Fruit fly (Drosophila melanogaster) whole organism, embryonic: ENCODE data around the gene Hacd1.

Experiments used
- Antp ChIP-seq: fragments of 200-800 bp; sonication (Bioruptor generic); optimal IDR thresholded peaks from 3 replicates; lab custom pipeline; 2016; ENCODE audit warnings: missing biosample characterization, missing genetic modification characterization
- Asciz ChIP-seq: fragments of 200-800 bp; sonication (Bioruptor generic); optimal IDR thresholded peaks from 2 replicates; lab custom pipeline; 2017; ENCODE audit warnings: missing biosample characterization, mild to moderate bottlenecking, missing genetic modification characterization, missing genetic modification reagents
- Atf-2 ChIP-seq: fragments of 200-800 bp; sonication (Bioruptor generic); optimal IDR thresholded peaks from 2 replicates; lab custom pipeline; 2016; ENCODE audit warnings: missing biosample characterization, missing genetic modification characterization
- Bgb ChIP-seq: fragments of 200-800 bp; sonication (Bioruptor generic); IDR thresholded peaks from 2 replicates; pipeline ENCODE4 v1.3.6; 2022; ENCODE audit warnings: missing biosample characterization, missing genetic modification characterization; ENCODE audit not compliant: partially characterized antibody
- CG11247 ChIP-seq: fragments of 200-800 bp; sonication (Bioruptor generic); IDR thresholded peaks from 2 replicates; pipeline ENCODE4 v1.3.6; 2022; ENCODE audit warnings: missing biosample characterization, missing genetic modification characterization
- CG11695 ChIP-seq: fragments of 200-800 bp; sonication (Bioruptor generic); IDR thresholded peaks from 3 replicates; pipeline ENCODE4 v1.3.6; 2022; ENCODE audit warnings: missing biosample characterization, missing genetic modification characterization
- CG12104 ChIP-seq: fragments of 200-800 bp; sonication (Bioruptor generic); optimal IDR thresholded peaks from 3 replicates; lab custom pipeline; 2016; ENCODE audit warnings: missing biosample characterization, missing genetic modification characterization
- CG13296 ChIP-seq: fragments of 200-800 bp; sonication (Bioruptor generic); optimal IDR thresholded peaks from 3 replicates; lab custom pipeline; 2018; ENCODE audit warnings: missing biosample characterization, mild to moderate bottlenecking, missing genetic modification characterization
- CG13624 ChIP-seq: fragments of 200-800 bp; sonication (Bioruptor generic); optimal IDR thresholded peaks from 2 replicates; lab custom pipeline; 2016; ENCODE audit warnings: missing biosample characterization, missing genetic modification characterization
- CG15601 ChIP-seq: fragments of 200-800 bp; sonication (Bioruptor generic); optimal IDR thresholded peaks from 3 replicates; lab custom pipeline; 2019; ENCODE audit warnings: missing biosample characterization, mild to moderate bottlenecking, missing genetic modification characterization, moderate library complexity
- CG16815 ChIP-seq: fragments of 200-800 bp; sonication (Bioruptor generic); optimal IDR thresholded peaks from 3 replicates; lab custom pipeline; 2017; ENCODE audit warnings: missing biosample characterization, mild to moderate bottlenecking, missing genetic modification characterization
- CG18619 ChIP-seq: fragments of 200-800 bp; sonication (Bioruptor generic); optimal IDR thresholded peaks from 3 replicates; lab custom pipeline; 2017; ENCODE audit warnings: missing biosample characterization, mild to moderate bottlenecking, missing genetic modification characterization
- CG30431 ChIP-seq: fragments of 200-800 bp; sonication (Bioruptor generic); optimal IDR thresholded peaks from 2 replicates; lab custom pipeline; 2017; ENCODE audit warnings: missing biosample characterization, missing genetic modification characterization
- CG4617 ChIP-seq: fragments of 200-800 bp; sonication (Bioruptor generic); optimal IDR thresholded peaks from 3 replicates; lab custom pipeline; 2016; ENCODE audit warnings: missing biosample characterization, missing genetic modification characterization, borderline replicate concordance
- CG5953 ChIP-seq: fragments of 200-800 bp; sonication (Bioruptor generic); IDR thresholded peaks from 2 replicates; pipeline ENCODE4 v1.3.6; 2022; ENCODE audit warnings: missing biosample characterization, missing genetic modification characterization
- CG6272 ChIP-seq: fragments of 200-800 bp; sonication (Bioruptor generic); IDR thresholded peaks from 2 replicates; pipeline ENCODE4 v1.3.6; 2022; ENCODE audit warnings: missing biosample characterization, missing genetic modification characterization
- CG6683 ChIP-seq: fragments of 200-800 bp; sonication (Bioruptor generic); optimal IDR thresholded peaks from 2 replicates; lab custom pipeline; 2017; ENCODE audit warnings: missing biosample characterization, mild to moderate bottlenecking, missing genetic modification characterization, missing genetic modification reagents
- CG7556 ChIP-seq: fragments of 200-800 bp; sonication (Bioruptor generic); optimal IDR thresholded peaks from 2 replicates; lab custom pipeline; 2017; ENCODE audit warnings: missing biosample characterization, mild to moderate bottlenecking, missing genetic modification characterization
- CG9727 ChIP-seq: fragments of 200-800 bp; sonication (Bioruptor generic); optimal IDR thresholded peaks from 3 replicates; lab custom pipeline; 2017; ENCODE audit warnings: missing biosample characterization, mild to moderate bottlenecking, missing genetic modification characterization
- CG9817 ChIP-seq: fragments of 200-800 bp; sonication (Bioruptor generic); optimal IDR thresholded peaks from 2 replicates; lab custom pipeline; 2018; ENCODE audit warnings: missing biosample characterization, mild to moderate bottlenecking, missing genetic modification characterization, moderate library complexity
- Dip2 ChIP-seq: fragments of 200-800 bp; sonication (Bioruptor generic); IDR thresholded peaks from 2 replicates; pipeline ENCODE4 v1.3.6; 2022; ENCODE audit warnings: missing biosample characterization, missing genetic modification characterization
- Fer3 ChIP-seq: fragments of 200-800 bp; sonication (Bioruptor generic); optimal IDR thresholded peaks from 2 replicates; lab custom pipeline; 2018; ENCODE audit warnings: missing biosample characterization, mild to moderate bottlenecking, missing genetic modification characterization, moderate library complexity
- Hand ChIP-seq: fragments of 200-800 bp; sonication (Bioruptor generic); optimal IDR thresholded peaks from 2 replicates; lab custom pipeline; 2017; ENCODE audit warnings: mild to moderate bottlenecking, missing biosample characterization, missing genetic modification reagents, missing genetic modification characterization
- Hr3 ChIP-seq: fragments of 200-800 bp; sonication (Bioruptor generic); optimal IDR thresholded peaks from 3 replicates; lab custom pipeline; 2016; ENCODE audit warnings: missing biosample characterization, missing genetic modification characterization
- Lhr ChIP-seq: fragments of 200-800 bp; sonication (Bioruptor generic); optimal IDR thresholded peaks from 3 replicates; lab custom pipeline; 2017; ENCODE audit warnings: mild to moderate bottlenecking, missing biosample characterization, missing genetic modification reagents, missing genetic modification characterization
- Lim3 ChIP-seq: fragments of 200-800 bp; sonication (Bioruptor generic); IDR thresholded peaks from 2 replicates; pipeline ENCODE4 v1.3.6; 2022; ENCODE audit warnings: missing biosample characterization, missing genetic modification characterization
- NFAT ChIP-seq: fragments of 200-800 bp; sonication (Bioruptor generic); IDR thresholded peaks from 2 replicates; pipeline ENCODE4 v1.3.6; 2022; ENCODE audit warnings: missing biosample characterization, missing genetic modification characterization
- Poxn ChIP-seq: fragments of 200-800 bp; sonication (Bioruptor generic); IDR thresholded peaks from 2 replicates; pipeline ENCODE4 v1.3.6; 2022; ENCODE audit warnings: missing biosample characterization, missing genetic modification characterization
- Ssrp ChIP-seq: fragments of 200-800 bp; sonication (Bioruptor generic); optimal IDR thresholded peaks from 2 replicates; lab custom pipeline; 2018; ENCODE audit warnings: missing biosample characterization, mild to moderate bottlenecking, missing genetic modification characterization, moderate library complexity
- Xbp1 ChIP-seq: fragments of 200-800 bp; sonication (Bioruptor generic); optimal IDR thresholded peaks from 3 replicates; lab custom pipeline; 2016; ENCODE audit warnings: missing biosample characterization, mild to moderate bottlenecking, missing genetic modification characterization
- amos ChIP-seq: fragments of 200-800 bp; sonication (Bioruptor generic); IDR thresholded peaks from 2 replicates; pipeline ENCODE4 v1.3.6; 2022; ENCODE audit warnings: missing biosample characterization, missing genetic modification characterization; ENCODE audit not compliant: partially characterized antibody
- ara ChIP-seq: fragments of 200-800 bp; sonication (Bioruptor generic); IDR thresholded peaks from 2 replicates; pipeline ENCODE4 v1.3.6; 2022; ENCODE audit warnings: missing biosample characterization, missing genetic modification characterization
- az2 ChIP-seq: fragments of 200-800 bp; sonication (Bioruptor generic); optimal IDR thresholded peaks from 3 replicates; lab custom pipeline; 2016; ENCODE audit warnings: missing biosample characterization, missing genetic modification characterization
- bowl ChIP-seq: fragments of 200-800 bp; sonication (Bioruptor generic); IDR thresholded peaks from 2 replicates; pipeline ENCODE4 v1.3.6; 2022; ENCODE audit warnings: missing biosample characterization, missing genetic modification characterization
- ems ChIP-seq: fragments of 200-800 bp; sonication (Bioruptor generic); optimal IDR thresholded peaks from 3 replicates; lab custom pipeline; 2016; ENCODE audit warnings: missing biosample characterization, missing genetic modification characterization
- ftz-f1 ChIP-seq: fragments of 200-800 bp; sonication (Bioruptor generic); optimal IDR thresholded peaks from 2 replicates; lab custom pipeline; 2016; ENCODE audit warnings: missing biosample characterization, missing genetic modification characterization
- gcm2 ChIP-seq: fragments of 200-800 bp; sonication (Bioruptor generic); optimal IDR thresholded peaks from 2 replicates; lab custom pipeline; 2016; ENCODE audit warnings: missing biosample characterization, missing genetic modification characterization
- hb ChIP-seq: fragments of 200-800 bp; sonication (Bioruptor generic); IDR thresholded peaks from 3 replicates; pipeline ENCODE4 v1.3.6; 2022; ENCODE audit warnings: missing biosample characterization, missing genetic modification characterization; ENCODE audit not compliant: partially characterized antibody
- ken ChIP-seq: fragments of 200-800 bp; sonication (Bioruptor generic); IDR thresholded peaks from 3 replicates; pipeline ENCODE4 v1.3.6; 2022; ENCODE audit warnings: missing biosample characterization, missing genetic modification characterization
- klu ChIP-seq: fragments of 200-800 bp; sonication (Bioruptor generic); IDR thresholded peaks from 2 replicates; pipeline ENCODE4 v1.3.6; 2022; ENCODE audit warnings: missing biosample characterization, missing genetic modification characterization
- lab ChIP-seq: fragments of 200-800 bp; sonication (Bioruptor generic); optimal IDR thresholded peaks from 3 replicates; lab custom pipeline; 2017; ENCODE audit warnings: missing biosample characterization, missing genetic modification characterization, mild to moderate bottlenecking, moderate library complexity, missing genetic modification reagents
- nau ChIP-seq: fragments of 200-800 bp; sonication (Bioruptor generic); optimal IDR thresholded peaks from 3 replicates; lab custom pipeline; 2017; ENCODE audit warnings: missing biosample characterization, mild to moderate bottlenecking, missing genetic modification characterization, missing genetic modification reagents
- nerfin-2 ChIP-seq: fragments of 200-800 bp; sonication (Bioruptor generic); IDR thresholded peaks from 2 replicates; pipeline ENCODE4 v1.3.6; 2022; ENCODE audit warnings: missing biosample characterization, missing genetic modification characterization; ENCODE audit not compliant: partially characterized antibody
- pita ChIP-seq: fragments of 200-800 bp; sonication (Bioruptor generic); optimal IDR thresholded peaks from 2 replicates; lab custom pipeline; 2017; ENCODE audit warnings: missing biosample characterization, mild to moderate bottlenecking, missing genetic modification characterization
- pnt ChIP-seq: fragments of 200-800 bp; sonication (Bioruptor generic); optimal IDR thresholded peaks from 3 replicates; lab custom pipeline; 2016; ENCODE audit warnings: missing biosample characterization, missing genetic modification characterization
- salm ChIP-seq: fragments of 200-800 bp; sonication (Bioruptor generic); optimal IDR thresholded peaks from 2 replicates; lab custom pipeline; 2018; ENCODE audit warnings: missing biosample characterization, mild to moderate bottlenecking, missing genetic modification characterization
- schlank ChIP-seq: fragments of 200-800 bp; sonication (Bioruptor generic); optimal IDR thresholded peaks from 2 replicates; lab custom pipeline; 2018; ENCODE audit warnings: missing biosample characterization, mild to moderate bottlenecking, missing genetic modification characterization
- slp2 ChIP-seq: fragments of 200-800 bp; sonication (Bioruptor generic); optimal IDR thresholded peaks from 2 replicates; lab custom pipeline; 2016; ENCODE audit warnings: missing biosample characterization, missing genetic modification characterization
- sqz ChIP-seq: fragments of 200-800 bp; sonication (Bioruptor generic); optimal IDR thresholded peaks from 3 replicates; lab custom pipeline; 2018; ENCODE audit warnings: missing biosample characterization, mild to moderate bottlenecking, missing genetic modification characterization
- sug ChIP-seq: fragments of 200-800 bp; optimal IDR thresholded peaks from 2 replicates; lab custom pipeline; 2019; ENCODE audit warnings: missing biosample characterization, mild to moderate bottlenecking, missing genetic modification characterization, moderate library complexity
- tin ChIP-seq: fragments of 200-800 bp; sonication (Bioruptor generic); optimal IDR thresholded peaks from 3 replicates; lab custom pipeline; 2016; ENCODE audit warnings: missing biosample characterization, missing genetic modification characterization

Gene Hacd1

dm6 chr2L:11987945-11988344 lies 14.1 kb downstream of the Hacd1 start, which contains the start of the genes CG6686 and CG34163 (continued):
- TF ChIP-seq CG30431 (no peak), CG15601 (tag; lab: Kevin White, UChicago) (peak; percentile 27), CG5953 (no peak), CG13624 (GFP tag; lab: Kevin White, UChicago) (peak; percentile 65), hb (GFP tag; lab: Robert Waterston, UW) (no peak), Antp (peak; percentile 10), CG7556 (GFP tag; lab: Kevin White, UChicago) (no peak), CG11695 (GFP tag; lab: Robert Waterston, UW) (no peak), amos (GFP tag; lab: Robert Waterston, UW) (0 out of 2 replicates have a peak, but pooled peaks have one; percentile 12), klu (no peak), Lim3 (GFP tag; lab: Robert Waterston, UW) (no peak), slp2 (GFP tag; lab: Kevin White, UChicago) (peak; percentile 22), CG12104 (GFP tag; lab: Kevin White, UChicago) (no peak), CG11247 (GFP tag; lab: Robert Waterston, UW) (no peak), sug (tag; lab: Kevin White, UChicago) (peak; percentile 54), Hand (GFP tag; lab: Kevin White, UChicago) (no peak), Ssrp (tag; lab: Kevin White, UChicago) (no peak), CG9817 (tag; lab: Kevin White, UChicago) (peak; percentile 13), schlank (no peak), Xbp1 (peak; percentile 61), CG6272 (GFP tag; lab: Robert Waterston, UW) (no peak), nau (GFP tag; lab: Kevin White, UChicago) (no peak), CG13296 (GFP tag; lab: Kevin White, UChicago) (peak; percentile 3), ems (peak; percentile 47), CG16815 (GFP tag; lab: Kevin White, UChicago) (no peak), Atf-2 (GFP tag; lab: Kevin White, UChicago) (peak; percentile 3), Poxn (GFP tag; lab: Robert Waterston, UW) (no peak), NFAT (no peak), az2 (GFP tag; lab: Kevin White, UChicago) (peak; percentile 58), CG4617 (GFP tag; lab: Kevin White, UChicago) (peak; percentile 88), CG9727 (GFP tag; lab: Kevin White, UChicago) (peak; percentile 33), Bgb (no peak; the same call in 1 of the 2 replicates), ftz-f1 (GFP tag; lab: Kevin White, UChicago) (peak; percentile 17), ara (GFP tag; lab: Robert Waterston, UW) (peak; percentile 34; the same call in 1 of the 2 replicates), lab (no peak), pita (GFP tag; lab: Kevin White, UChicago) (no peak), salm (tag; lab: Kevin White, UChicago) (no peak), ken (GFP tag; lab: Robert Waterston, UW) (no peak; the same call in 2 of the 3 replicates), CG18619 (no peak), Fer3 (tag; lab: Kevin White, UChicago) (no peak), tin (GFP tag; lab: Kevin White, UChicago) (peak; percentile 17), Lhr (GFP tag; lab: Kevin White, UChicago) (peak; percentile 64), Dip2 (no peak), pnt (GFP tag; lab: Kevin White, UChicago) (peak; percentile 11), Hr3 (GFP tag; lab: Kevin White, UChicago) (peak; percentile 55), sqz (GFP tag; lab: Kevin White, UChicago) (no peak), bowl (GFP tag; lab: Robert Waterston, UW) (no peak), gcm2 (no peak), nerfin-2 (GFP tag; lab: Robert Waterston, UW) (no peak), CG6683 (no peak), Asciz (GFP tag; lab: Kevin White, UChicago) (no peak)
